Fruit fly (Drosophila melanogaster): Measurements from ENCODE around the gene dpr19.

The dpr19 gene

dm6 chr2L:10396877-10397587 lies 21.1 kb downstream of the dpr19 start (continued):
- TF ChIP-seq CG8924 (tag; optimal IDR thresholded peaks at IDR 0.05) (peak; percentile 12), CG7357 (GFP tag; IDR thresholded peaks at IDR 0.05) (no peak), maf-S (GFP tag; optimal IDR thresholded peaks at IDR 0.05) (no peak), CG6654 (GFP tag; optimal IDR thresholded peaks at IDR 0.05) (no peak), CG14014 (GFP tag; IDR thresholded peaks at IDR 0.05) (peak; percentile 27; the same call in 1 of the 2 replicates), CG7987 (GFP tag; optimal IDR thresholded peaks at IDR 0.05) (peak; percentile 61), CG4707 (GFP tag; optimal IDR thresholded peaks at IDR 0.05) (no peak), ewg (GFP tag; optimal IDR thresholded peaks at IDR 0.05) (no peak), pb (GFP tag; optimal IDR thresholded peaks at IDR 0.05) (no peak), tll (GFP tag; optimal IDR thresholded peaks at IDR 0.05) (peak in 1 of 2 experiments; percentile 30), MESR4 (GFP tag; optimal IDR thresholded peaks at IDR 0.05) (peak; percentile 70), tna (GFP tag; IDR thresholded peaks at IDR 0.05; ENCODE audit: partially characterized antibody) (0 out of 2 replicates have a peak, but pooled peaks have one; percentile 17), Dref (GFP tag; IDR thresholded peaks at IDR 0.05) (no peak), CG10274 (GFP tag; optimal IDR thresholded peaks at IDR 0.05) (no peak), CG1233 (GFP tag; optimal IDR thresholded peaks at IDR 0.05) (peak; percentile 1), cg (GFP tag; optimal IDR thresholded peaks at IDR 0.05) (peak; percentile 84), CG3281 (GFP tag; optimal IDR thresholded peaks at IDR 0.05) (peak; percentile 5), ems (GFP tag; optimal IDR thresholded peaks at IDR 0.05) (no peak), CG17829 (tag; optimal IDR thresholded peaks at IDR 0.05) (no peak), ato (GFP tag; IDR thresholded peaks at IDR 0.05; ENCODE audit: partially characterized antibody) (no peak), CG30020 (tag; optimal IDR thresholded peaks at IDR 0.05) (peak; percentile 59), CG43689 (GFP tag; IDR thresholded peaks at IDR 0.05) (no peak), kni (GFP tag; optimal IDR thresholded peaks at IDR 0.05) (peak; percentile 37), CG34376 (GFP tag; optimal IDR thresholded peaks at IDR 0.05) (peak; percentile 60), CG31441 (GFP tag; IDR thresholded peaks at IDR 0.05) (no peak), CG8359 (GFP tag; optimal IDR thresholded peaks at IDR 0.05; ENCODE audit: borderline replicate concordance) (no peak), CG4617 (GFP tag; optimal IDR thresholded peaks at IDR 0.05; ENCODE audit: borderline replicate concordance) (peak; percentile 17), wek (GFP tag; optimal IDR thresholded peaks at IDR 0.05) (peak; percentile 42), twi (tag; optimal IDR thresholded peaks at IDR 0.05) (no peak), ro (GFP tag; IDR thresholded peaks at IDR 0.05) (no peak), Asciz (GFP tag; optimal IDR thresholded peaks at IDR 0.05) (peak; percentile 24), eve (GFP tag; optimal IDR thresholded peaks at IDR 0.05) (peak in 1 of 2 experiments; percentile 91), sens (GFP tag) (peak; percentile 80), hbn (GFP tag; IDR thresholded peaks at IDR 0.05; ENCODE audit: partially characterized antibody) (no peak), CG13296 (GFP tag; optimal IDR thresholded peaks at IDR 0.05) (peak; percentile 60)

- TF ChIP-seq Ets97D (GFP tag; optimal IDR thresholded peaks at IDR 0.05) (peak; percentile 27), Dref (GFP tag; IDR thresholded peaks at IDR 0.05) (peak; percentile 67), lab (GFP tag; optimal IDR thresholded peaks at IDR 0.05) (no peak), CG17802 (tag; optimal IDR thresholded peaks at IDR 0.05) (peak; percentile 25), CG34224 (GFP tag; IDR thresholded peaks at IDR 0.05; ENCODE audit: partially characterized antibody) (peak; percentile 44; the same call in 2 of the 3 replicates), unc-4 (GFP tag; IDR thresholded peaks at IDR 0.05; ENCODE audit: partially characterized antibody) (peak; percentile 56; the same call in 1 of the 2 replicates), CG14860 (GFP tag; IDR thresholded peaks at IDR 0.05; ENCODE audit: partially characterized antibody) (peak; percentile 42; the same call in 1 of the 3 replicates), YL-1 (GFP tag; optimal IDR thresholded peaks at IDR 0.05) (peak; percentile 45), CG30020 (tag; optimal IDR thresholded peaks at IDR 0.05) (peak; percentile 95), CG3065 (GFP tag; optimal IDR thresholded peaks at IDR 0.05) (peak; percentile 95), bbx (GFP tag; IDR thresholded peaks at IDR 0.05; ENCODE audit: partially characterized antibody) (0 out of 2 replicates have a peak, but pooled peaks have one; percentile 9), hth (optimal IDR thresholded peaks at IDR 0.05) (no peak), sna (GFP tag; IDR thresholded peaks at IDR 0.05; ENCODE audit: partially characterized antibody) (peak; percentile 58; the same call in 1 of the 2 replicates), amos (GFP tag; IDR thresholded peaks at IDR 0.05; ENCODE audit: partially characterized antibody) (peak; percentile 21; the same call in 1 of the 2 replicates), Sry-β (GFP tag; optimal IDR thresholded peaks at IDR 0.05) (peak; percentile 54)
These were observed 27.9 kb downstream of the dpr19 start for dm6 chr2L:10403803-10404315.
